Worm (Caenorhabditis elegans): ENCODE data around the gene C03A3.3.

ce11 chrX:11249392-11249791 lies 19.5 kb downstream of the C03A3.3 start:
- TF ChIP-seq egl-27 (tag; optimal IDR thresholded peaks at IDR 0.05) = no peak
- no peak for TF ChIP-seq pqm-1 (tag; optimal IDR thresholded peaks at IDR 0.05)
- no peak for TF ChIP-seq fkh-10 (GFP tag; optimal IDR thresholded peaks at IDR 0.05)
- TF ChIP-seq nhr-76 (tag; optimal IDR thresholded peaks at IDR 0.05) = no peak
- no peak for TF ChIP-seq skn-1 (tag; optimal IDR thresholded peaks at IDR 0.05)
- no peak for TF ChIP-seq nhr-11 (tag; optimal IDR thresholded peaks at IDR 0.05)
